Fruit fly (Drosophila melanogaster): ENCODE results near the gene CHES-1-like.

Gene CHES-1-like

dm6 chrX:7692740-7693064 is 16.5 kb downstream of the CHES-1-like start:
- TF ChIP-seq Mnt (GFP tag; optimal IDR thresholded peaks at IDR 0.05) (peak; percentile 45), CG1620 (GFP tag; optimal IDR thresholded peaks at IDR 0.05) (no peak), kay (GFP tag; ENCODE audit: borderline replicate concordance) (no peak), CG14711 (tag; optimal IDR thresholded peaks at IDR 0.05) (peak; percentile 89), toe (GFP tag; optimal IDR thresholded peaks at IDR 0.05) (no peak), CG5204 (GFP tag; optimal IDR thresholded peaks at IDR 0.05) (peak; percentile 50), ovo (GFP tag; optimal IDR thresholded peaks at IDR 0.05) (no peak), CG7045 (GFP tag; optimal IDR thresholded peaks at IDR 0.05) (peak; percentile 48), CG11617 (GFP tag; optimal IDR thresholded peaks at IDR 0.05) (no peak), CG7101 (tag; optimal IDR thresholded peaks at IDR 0.05) (peak; percentile 93), tj (GFP tag; optimal IDR thresholded peaks at IDR 0.05) (no peak), cic (GFP tag; optimal IDR thresholded peaks at IDR 0.05) (no peak), Clk (GFP tag; optimal IDR thresholded peaks at IDR 0.05) (peak; percentile 3), CG33017 (tag; optimal IDR thresholded peaks at IDR 0.05) (peak; percentile 81), Hr96 (GFP tag; optimal IDR thresholded peaks at IDR 0.05) (peak; percentile 72), bab1 (GFP tag; optimal IDR thresholded peaks at IDR 0.05) (peak; percentile 89), cnc (optimal IDR thresholded peaks at IDR 0.05) (no peak), pad (GFP tag; optimal IDR thresholded peaks at IDR 0.05) (peak; percentile 42), Crg-1 (GFP tag; optimal IDR thresholded peaks at IDR 0.05) (peak; percentile 63), CG12768 (GFP tag; optimal IDR thresholded peaks at IDR 0.05) (peak; percentile 65)

dm6 chrX:7691947-7692739 is 17.0 kb downstream of the CHES-1-like start:
- peak; percentile 53 for TF ChIP-seq Clk (GFP tag; optimal IDR thresholded peaks at IDR 0.05)
- TF ChIP-seq bab1 (GFP tag; optimal IDR thresholded peaks at IDR 0.05): peak; percentile 61
- no peak for TF ChIP-seq Crg-1 (GFP tag; optimal IDR thresholded peaks at IDR 0.05)
- peak; percentile 84 for TF ChIP-seq CG7101 (tag; optimal IDR thresholded peaks at IDR 0.05)
- peak; percentile 95 for TF ChIP-seq CG11617 (GFP tag; optimal IDR thresholded peaks at IDR 0.05)
- TF ChIP-seq CG5204 (GFP tag; optimal IDR thresholded peaks at IDR 0.05): peak; percentile 40
- peak; percentile 78 for TF ChIP-seq tj (GFP tag; optimal IDR thresholded peaks at IDR 0.05)
- peak; percentile 47 for TF ChIP-seq toe (GFP tag; optimal IDR thresholded peaks at IDR 0.05)
- TF ChIP-seq CG12768 (GFP tag; optimal IDR thresholded peaks at IDR 0.05): peak; percentile 61
- no peak for TF ChIP-seq Mnt (GFP tag; optimal IDR thresholded peaks at IDR 0.05)
- TF ChIP-seq kay (GFP tag; ENCODE audit: borderline replicate concordance): peak; percentile 52
- TF ChIP-seq CG7045 (GFP tag; optimal IDR thresholded peaks at IDR 0.05): peak; percentile 66
- no peak for TF ChIP-seq pad (GFP tag; optimal IDR thresholded peaks at IDR 0.05)
- TF ChIP-seq CG33017 (tag; optimal IDR thresholded peaks at IDR 0.05): peak; percentile 87
- TF ChIP-seq ovo (GFP tag; optimal IDR thresholded peaks at IDR 0.05): peak; percentile 10
- TF ChIP-seq CG14711 (tag; optimal IDR thresholded peaks at IDR 0.05): peak; percentile 68
- peak; percentile 49 for TF ChIP-seq CG1620 (GFP tag; optimal IDR thresholded peaks at IDR 0.05)
- no peak for TF ChIP-seq cnc (optimal IDR thresholded peaks at IDR 0.05)
- TF ChIP-seq cic (GFP tag; optimal IDR thresholded peaks at IDR 0.05): peak; percentile 19
- peak; percentile 70 for TF ChIP-seq Hr96 (GFP tag; optimal IDR thresholded peaks at IDR 0.05)

- TF ChIP-seq cnc (optimal IDR thresholded peaks at IDR 0.05) (no peak), CG1620 (GFP tag; optimal IDR thresholded peaks at IDR 0.05) (peak; percentile 34), Hr96 (GFP tag; optimal IDR thresholded peaks at IDR 0.05) (no peak), cic (GFP tag; optimal IDR thresholded peaks at IDR 0.05) (peak; percentile 47), CG12768 (GFP tag; optimal IDR thresholded peaks at IDR 0.05) (peak; percentile 29), ovo (GFP tag; optimal IDR thresholded peaks at IDR 0.05) (no peak), CG5204 (GFP tag; optimal IDR thresholded peaks at IDR 0.05) (no peak), bab1 (GFP tag; optimal IDR thresholded peaks at IDR 0.05) (peak; percentile 91), Mnt (GFP tag; optimal IDR thresholded peaks at IDR 0.05) (peak; percentile 67), pad (GFP tag; optimal IDR thresholded peaks at IDR 0.05) (peak; percentile 58), CG7101 (tag; optimal IDR thresholded peaks at IDR 0.05) (peak; percentile 81), Crg-1 (GFP tag; optimal IDR thresholded peaks at IDR 0.05) (peak; percentile 77), toe (GFP tag; optimal IDR thresholded peaks at IDR 0.05) (no peak), CG14711 (tag; optimal IDR thresholded peaks at IDR 0.05) (peak; percentile 78), CG7045 (GFP tag; optimal IDR thresholded peaks at IDR 0.05) (peak; percentile 27), Clk (GFP tag; optimal IDR thresholded peaks at IDR 0.05) (no peak)
Observed at dm6 chrX:7691221-7691914, 17.8 kb downstream of the CHES-1-like start.

dm6 chrX:7690683-7691082 is 18.5 kb downstream of the CHES-1-like start:
- TF ChIP-seq CG33017 (tag; optimal IDR thresholded peaks at IDR 0.05) (peak; percentile 3), Mnt (GFP tag; optimal IDR thresholded peaks at IDR 0.05) (peak; percentile 61), CG5204 (GFP tag; optimal IDR thresholded peaks at IDR 0.05) (no peak), kay (GFP tag; ENCODE audit: borderline replicate concordance) (peak; percentile 90), Clk (GFP tag; optimal IDR thresholded peaks at IDR 0.05) (peak; percentile 20), CG14711 (tag; optimal IDR thresholded peaks at IDR 0.05) (peak; percentile 55), ovo (GFP tag; optimal IDR thresholded peaks at IDR 0.05) (no peak), toe (GFP tag; optimal IDR thresholded peaks at IDR 0.05) (no peak), CG12768 (GFP tag; optimal IDR thresholded peaks at IDR 0.05) (peak; percentile 60), Hr96 (GFP tag; optimal IDR thresholded peaks at IDR 0.05) (no peak), CG1620 (GFP tag; optimal IDR thresholded peaks at IDR 0.05) (peak; percentile 17), CG7045 (GFP tag; optimal IDR thresholded peaks at IDR 0.05) (peak; percentile 14), CG11617 (GFP tag; optimal IDR thresholded peaks at IDR 0.05) (peak; percentile 39), bab1 (GFP tag; optimal IDR thresholded peaks at IDR 0.05) (no peak), Crg-1 (GFP tag; optimal IDR thresholded peaks at IDR 0.05) (no peak), cic (GFP tag; optimal IDR thresholded peaks at IDR 0.05) (peak; percentile 45), pad (GFP tag; optimal IDR thresholded peaks at IDR 0.05) (no peak), CG7101 (tag; optimal IDR thresholded peaks at IDR 0.05) (peak; percentile 60), cnc (optimal IDR thresholded peaks at IDR 0.05) (no peak), tj (GFP tag; optimal IDR thresholded peaks at IDR 0.05) (peak; percentile 1)

dm6 chrX:7688871-7689270 is 20.3 kb downstream of the CHES-1-like start:
- no peak for TF ChIP-seq CG1620 (GFP tag; optimal IDR thresholded peaks at IDR 0.05)
- TF ChIP-seq CG14711 (tag; optimal IDR thresholded peaks at IDR 0.05): no peak
- TF ChIP-seq Hr96 (GFP tag; optimal IDR thresholded peaks at IDR 0.05): no peak
- no peak for TF ChIP-seq pad (GFP tag; optimal IDR thresholded peaks at IDR 0.05)
- TF ChIP-seq toe (GFP tag; optimal IDR thresholded peaks at IDR 0.05): no peak
- TF ChIP-seq CG33017 (tag; optimal IDR thresholded peaks at IDR 0.05): no peak
- no peak for TF ChIP-seq CG5204 (GFP tag; optimal IDR thresholded peaks at IDR 0.05)
- TF ChIP-seq Crg-1 (GFP tag; optimal IDR thresholded peaks at IDR 0.05): no peak
- no peak for TF ChIP-seq tj (GFP tag; optimal IDR thresholded peaks at IDR 0.05)
- TF ChIP-seq CG11617 (GFP tag; optimal IDR thresholded peaks at IDR 0.05): no peak

All from whole organism, adult.